Fruit fly (Drosophila melanogaster) whole organism, embryonic: Measurements from ENCODE around the gene CG33664.

Experiments
- CG12155 ChIP-seq: fragments of 200-800 bp; sonication (Bioruptor generic); optimal IDR thresholded peaks from 3 replicates; lab custom pipeline; 2016; ENCODE audit warnings: missing biosample characterization, missing genetic modification characterization
- CG12219 ChIP-seq: fragments of 200-800 bp; sonication (Bioruptor generic); optimal IDR thresholded peaks from 3 replicates; lab custom pipeline; 2018; ENCODE audit warnings: missing biosample characterization, mild to moderate bottlenecking, missing genetic modification characterization
- CG13424 ChIP-seq: fragments of 200-800 bp; sonication (Bioruptor generic); optimal IDR thresholded peaks from 2 replicates; lab custom pipeline; 2019; ENCODE audit warnings: missing biosample characterization, mild to moderate bottlenecking, missing genetic modification characterization, moderate library complexity
- CG13624 ChIP-seq: fragments of 200-800 bp; sonication (Bioruptor generic); optimal IDR thresholded peaks from 2 replicates; lab custom pipeline; 2016; ENCODE audit warnings: missing biosample characterization, missing genetic modification characterization
- CG17385 ChIP-seq: fragments of 200-800 bp; sonication (Bioruptor generic); optimal IDR thresholded peaks from 3 replicates; lab custom pipeline; 2018; ENCODE audit warnings: missing biosample characterization, mild to moderate bottlenecking, missing genetic modification characterization
- CG18476 ChIP-seq: fragments of 200-800 bp; sonication (Bioruptor generic); optimal IDR thresholded peaks from 2 replicates; lab custom pipeline; 2016; ENCODE audit warnings: missing biosample characterization, mild to moderate bottlenecking, missing genetic modification characterization
- CG2712 ChIP-seq: fragments of 200-800 bp; optimal IDR thresholded peaks from 3 replicates; lab custom pipeline; 2019; ENCODE audit warnings: missing biosample characterization, mild to moderate bottlenecking, missing genetic modification characterization, moderate library complexity
- CG30020 ChIP-seq: fragments of 200-800 bp; optimal IDR thresholded peaks from 2 replicates; lab custom pipeline; 2019; ENCODE audit warnings: missing biosample characterization, mild to moderate bottlenecking, missing genetic modification characterization, moderate library complexity
- CG3281 ChIP-seq: fragments of 200-800 bp; sonication (Bioruptor generic); optimal IDR thresholded peaks from 3 replicates; lab custom pipeline; 2017; ENCODE audit warnings: missing biosample characterization, mild to moderate bottlenecking, missing genetic modification characterization
- CG3726 ChIP-seq: fragments of 200-800 bp; sonication (Bioruptor generic); IDR thresholded peaks from 3 replicates; pipeline ENCODE4, ENCODE4 v1.3.6; 2022; ENCODE audit warnings: missing biosample characterization, missing genetic modification characterization
- CG7271 ChIP-seq: fragments of 200-800 bp; sonication (Bioruptor generic); optimal IDR thresholded peaks from 2 replicates; lab custom pipeline; 2018; ENCODE audit warnings: missing biosample characterization, mild to moderate bottlenecking, missing genetic modification characterization, moderate library complexity
- CG8388 ChIP-seq: fragments of 200-800 bp; sonication (Bioruptor generic); optimal IDR thresholded peaks from 2 replicates; lab custom pipeline; 2019; ENCODE audit warnings: missing biosample characterization, mild to moderate bottlenecking, missing genetic modification characterization, moderate library complexity
- CG9215 ChIP-seq: fragments of 200-800 bp; sonication (Bioruptor generic); IDR thresholded peaks from 2 replicates; pipeline ENCODE4 v1.3.6; 2022; ENCODE audit warnings: missing biosample characterization, missing genetic modification characterization
- CoRest ChIP-seq: fragments of 200-800 bp; sonication (Bioruptor generic); optimal IDR thresholded peaks from 3 replicates; lab custom pipeline; 2018; ENCODE audit warnings: missing biosample characterization, mild to moderate bottlenecking, missing genetic modification characterization, moderate library complexity
- Dbx ChIP-seq: fragments of 200-800 bp; sonication (Bioruptor generic); IDR thresholded peaks from 3 replicates; pipeline ENCODE4 v1.3.6; 2022; ENCODE audit warnings: missing biosample characterization, missing genetic modification characterization
- Deaf1 ChIP-seq: fragments of 200-800 bp; optimal IDR thresholded peaks from 3 replicates; lab custom pipeline; 2019; ENCODE audit warnings: missing biosample characterization, mild to moderate bottlenecking, missing genetic modification characterization, moderate library complexity
- Dip3 ChIP-seq: fragments of 200-800 bp; sonication (Bioruptor generic); optimal IDR thresholded peaks from 3 replicates; lab custom pipeline; 2016; ENCODE audit warnings: missing biosample characterization, missing genetic modification characterization
- Eip74EF ChIP-seq, 2 experiments: fragments of 200-800 bp in 1 of 2; fragments of >200 bp in 1 of 2; sonication (Bioruptor generic) in 1 of 2; optimal IDR thresholded peaks; 2 replicates each; lab custom pipeline; 2017 to 2019; ENCODE audit warnings: missing biosample characterization in 2 of 2, missing genetic modification characterization in 2 of 2, mild to moderate bottlenecking in 1 of 2, moderate library complexity in 1 of 2
- Fer1 ChIP-seq: fragments of 200-800 bp; sonication (Bioruptor generic); optimal IDR thresholded peaks from 2 replicates; lab custom pipeline; 2017; ENCODE audit warnings: missing biosample characterization, mild to moderate bottlenecking, missing genetic modification characterization
- Fer3 ChIP-seq: fragments of 200-800 bp; sonication (Bioruptor generic); optimal IDR thresholded peaks from 2 replicates; lab custom pipeline; 2018; ENCODE audit warnings: missing biosample characterization, mild to moderate bottlenecking, missing genetic modification characterization, moderate library complexity
- Hmr ChIP-seq: fragments of 200-800 bp; sonication (Bioruptor generic); optimal IDR thresholded peaks from 3 replicates; lab custom pipeline; 2017; ENCODE audit warnings: mild to moderate bottlenecking, missing biosample characterization, missing genetic modification reagents, missing genetic modification characterization
- Jarid2 ChIP-seq: fragments of 200-800 bp; sonication (Bioruptor generic); optimal IDR thresholded peaks from 3 replicates; lab custom pipeline; 2017; ENCODE audit warnings: mild to moderate bottlenecking, missing biosample characterization, missing genetic modification reagents, missing genetic modification characterization
- Lhr ChIP-seq: fragments of 200-800 bp; sonication (Bioruptor generic); optimal IDR thresholded peaks from 3 replicates; lab custom pipeline; 2017; ENCODE audit warnings: mild to moderate bottlenecking, missing biosample characterization, missing genetic modification reagents, missing genetic modification characterization
- Nf-YC ChIP-seq: fragments of 200-800 bp; optimal IDR thresholded peaks from 3 replicates; lab custom pipeline; 2019; ENCODE audit warnings: missing biosample characterization, mild to moderate bottlenecking, missing genetic modification characterization, moderate library complexity
- PHDP ChIP-seq: fragments of 200-800 bp; sonication (Bioruptor generic); optimal IDR thresholded peaks from 3 replicates; lab custom pipeline; 2018; ENCODE audit warnings: missing biosample characterization, mild to moderate bottlenecking, missing genetic modification characterization, moderate library complexity
- Taf1 ChIP-seq: fragments of 200-800 bp; sonication (Bioruptor generic); IDR thresholded peaks from 2 replicates; pipeline ENCODE4 v1.3.6; 2022; ENCODE audit warnings: missing biosample characterization, missing genetic modification characterization
- Xrp1 ChIP-seq: fragments of 200-800 bp; sonication (Bioruptor generic); IDR thresholded peaks from 2 replicates; pipeline ENCODE4 v1.3.6; 2022; ENCODE audit warnings: missing biosample characterization, missing genetic modification characterization
- bbx ChIP-seq: fragments of 200-800 bp; sonication (Bioruptor generic); IDR thresholded peaks from 2 replicates; pipeline ENCODE4 v1.3.6; 2022; ENCODE audit warnings: missing biosample characterization, missing genetic modification characterization; ENCODE audit not compliant: partially characterized antibody
- caup ChIP-seq: fragments of 200-800 bp; sonication (Bioruptor generic); optimal IDR thresholded peaks from 3 replicates; lab custom pipeline; 2017; ENCODE audit warnings: missing biosample characterization, mild to moderate bottlenecking, missing genetic modification characterization, moderate library complexity; ENCODE audit not compliant: severe bottlenecking
- chm ChIP-seq: fragments of 200-800 bp; sonication (Bioruptor generic); IDR thresholded peaks from 2 replicates; pipeline ENCODE4 v1.3.6; 2022; ENCODE audit warnings: missing biosample characterization, missing genetic modification characterization
- croc ChIP-seq: fragments of 200-800 bp; sonication (Bioruptor generic); conservative IDR thresholded peaks from 3 replicates; pipeline ENCODE4 v1.3.6; 2022; ENCODE audit warnings: missing biosample characterization, missing genetic modification characterization
- fd3F ChIP-seq: fragments of 200-800 bp; sonication (Bioruptor generic); optimal IDR thresholded peaks from 2 replicates; lab custom pipeline; 2018; ENCODE audit warnings: missing biosample characterization, mild to moderate bottlenecking, missing genetic modification characterization, moderate library complexity
- lov ChIP-seq, 2 experiments: fragments of 200-800 bp in 1 of 2; fragments of >200 bp in 1 of 2; sonication (Bioruptor generic) in 1 of 2; IDR thresholded peaks in 1 of 2; optimal IDR thresholded peaks in 1 of 2; 2 replicates in 1 of 2; 3 replicates in 1 of 2; pipeline versions ENCODE4 v1.3.6 to Lab custom; 2017 to 2022; ENCODE audit warnings: missing biosample characterization in 1 of 2, missing genetic modification characterization in 1 of 2
- nerfin-1 ChIP-seq: fragments of 200-800 bp; sonication (Bioruptor generic); optimal IDR thresholded peaks from 3 replicates; lab custom pipeline; 2019; ENCODE audit warnings: missing biosample characterization, mild to moderate bottlenecking, missing genetic modification characterization, moderate library complexity
- oc ChIP-seq: fragments of 200-800 bp; sonication (Bioruptor generic); optimal IDR thresholded peaks from 2 replicates; lab custom pipeline; 2018; ENCODE audit warnings: missing biosample characterization, mild to moderate bottlenecking, missing genetic modification characterization, moderate library complexity
- pb ChIP-seq: fragments of 200-800 bp; sonication (Bioruptor generic); optimal IDR thresholded peaks from 3 replicates; lab custom pipeline; 2016; ENCODE audit warnings: missing biosample characterization, missing genetic modification characterization
- peb ChIP-seq: fragments of 200-800 bp; sonication (Bioruptor generic); IDR thresholded peaks from 2 replicates; pipeline ENCODE4 v1.3.6; 2022; ENCODE audit warnings: missing biosample characterization, missing genetic modification characterization
- pzg ChIP-seq: fragments of 200-800 bp; sonication (Bioruptor generic); optimal IDR thresholded peaks from 3 replicates; lab custom pipeline; 2018; ENCODE audit warnings: missing biosample characterization, mild to moderate bottlenecking, missing genetic modification characterization, moderate library complexity
- repo ChIP-seq: fragments of 200-800 bp; sonication (Bioruptor generic); optimal IDR thresholded peaks from 2 replicates; lab custom pipeline; 2016; ENCODE audit warnings: missing biosample characterization, missing genetic modification characterization
- sens-2 ChIP-seq: fragments of 200-800 bp; sonication (Bioruptor generic); IDR thresholded peaks from 2 replicates; pipeline ENCODE4 v1.3.6; 2022; ENCODE audit warnings: missing biosample characterization, missing genetic modification characterization
- sob ChIP-seq: fragments of 200-800 bp; sonication (Bioruptor generic); IDR thresholded peaks from 2 replicates; pipeline ENCODE4 v1.3.6; 2022; ENCODE audit warnings: missing biosample characterization, missing genetic modification characterization
- sug ChIP-seq: fragments of 200-800 bp; optimal IDR thresholded peaks from 2 replicates; lab custom pipeline; 2019; ENCODE audit warnings: missing biosample characterization, mild to moderate bottlenecking, missing genetic modification characterization, moderate library complexity
- tio ChIP-seq: fragments of 200-800 bp; sonication (Bioruptor generic); optimal IDR thresholded peaks from 2 replicates; lab custom pipeline; 2017; ENCODE audit warnings: missing biosample characterization, missing genetic modification characterization, inconsistent platforms
- twi ChIP-seq: fragments of 200-800 bp; optimal IDR thresholded peaks from 2 replicates; lab custom pipeline; 2019; ENCODE audit warnings: missing biosample characterization, mild to moderate bottlenecking, missing genetic modification characterization, moderate library complexity
- unc-4 ChIP-seq: fragments of 200-800 bp; sonication (Bioruptor generic); IDR thresholded peaks from 2 replicates; pipeline ENCODE4 v1.3.6; 2022; ENCODE audit warnings: missing biosample characterization, missing genetic modification characterization; ENCODE audit not compliant: partially characterized antibody
- unpg ChIP-seq: fragments of 200-800 bp; sonication (Bioruptor generic); optimal IDR thresholded peaks from 3 replicates; lab custom pipeline; 2018; ENCODE audit warnings: missing biosample characterization, mild to moderate bottlenecking, missing genetic modification characterization, moderate library complexity
- z ChIP-seq: fragments of 200-800 bp; sonication (Bioruptor generic); IDR thresholded peaks from 3 replicates; pipeline ENCODE4 v1.3.6; 2022; ENCODE audit warnings: missing biosample characterization, missing genetic modification characterization
- zfh1 ChIP-seq: fragments of 200-800 bp; sonication (Bioruptor generic); IDR thresholded peaks from 3 replicates; pipeline ENCODE4 v1.3.6; 2022; ENCODE audit warnings: missing biosample characterization, missing genetic modification characterization

CG33664 gene

DNA sequence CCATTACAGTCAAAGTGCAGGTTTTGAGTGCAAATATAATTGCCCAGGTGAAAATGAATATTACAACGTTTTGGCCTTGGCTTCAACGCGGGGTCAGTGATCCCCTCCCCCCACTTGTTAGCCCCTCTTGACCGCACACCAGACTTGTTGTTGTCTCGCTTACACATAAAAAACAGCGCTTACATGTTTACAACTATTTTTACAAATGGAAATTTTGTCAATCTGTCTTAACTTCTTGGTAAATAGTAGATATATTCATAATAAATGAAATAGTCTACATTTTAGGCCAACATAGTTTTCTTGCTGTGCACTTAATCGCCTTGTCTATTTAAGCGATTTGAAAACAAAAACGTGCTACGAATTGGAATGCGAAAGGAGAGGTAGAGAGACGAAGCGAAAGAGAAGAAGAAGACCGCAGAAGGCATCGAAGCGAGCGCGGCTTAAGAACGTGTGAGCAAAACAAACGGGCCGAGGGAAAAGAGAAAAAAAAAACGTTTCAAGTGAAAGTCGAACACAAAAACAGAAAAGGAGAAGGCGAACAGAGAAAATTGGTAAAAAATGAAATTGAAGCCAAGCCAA lies 44.0 kb upstream of the CG33664 start:
- TF ChIP-seq CG8388 (GFP tag; lab: Kevin White, UChicago) (peak; percentile 48), pzg (GFP tag; lab: Kevin White, UChicago) (no peak), unc-4 (GFP tag; lab: Robert Waterston, UW) (no peak), fd3F (GFP tag; lab: Kevin White, UChicago) (peak; percentile 20), Deaf1 (tag; lab: Kevin White, UChicago) (peak; percentile 15), CG30020 (tag; lab: Kevin White, UChicago) (no peak), z (GFP tag; lab: Robert Waterston, UW) (no peak), Hmr (peak; percentile 13), peb (GFP tag; lab: Robert Waterston, UW) (0 out of 2 replicates have a peak, but pooled peaks have one; percentile 18), Dip3 (GFP tag; lab: Kevin White, UChicago) (peak; percentile 51), CG18476 (GFP tag; lab: Kevin White, UChicago) (peak; percentile 29), zfh1 (GFP tag; lab: Robert Waterston, UW) (peak; percentile 73), Fer1 (peak; percentile 29), Nf-YC (tag; lab: Kevin White, UChicago) (no peak), Dbx (peak; percentile 55; the same call in 1 of the 3 replicates), sug (tag; lab: Kevin White, UChicago) (no peak), caup (peak; percentile 61), Jarid2 (GFP tag; lab: Kevin White, UChicago) (peak; percentile 8), oc (peak; percentile 96), sob (GFP tag; lab: Robert Waterston, UW) (peak; percentile 47; the same call in 1 of the 2 replicates), CG7271 (no peak), CG17385 (GFP tag; lab: Kevin White, UChicago) (peak; percentile 36), CG9215 (GFP tag; lab: Robert Waterston, UW) (peak; percentile 46), CG13424 (tag; lab: Kevin White, UChicago) (peak; percentile 65), nerfin-1 (tag; lab: Kevin White, UChicago) (no peak), repo (GFP tag; lab: Kevin White, UChicago) (no peak), lov (optimal IDR thresholded peaks at IDR 0.05; lab: Kevin White, UChicago) (no peak), lov (GFP tag; IDR thresholded peaks at IDR 0.05; lab: Robert Waterston, UW) (no peak), CG13624 (peak; percentile 22), CG3726 (GFP tag; lab: Robert Waterston, UW) (0 out of 3 replicates have a peak, but pooled peaks have one; percentile 37), chm (GFP tag; lab: Robert Waterston, UW) (peak; percentile 44; the same call in 1 of the 2 replicates), croc (GFP tag; lab: Robert Waterston, UW) (peak; percentile 28; the same call in 2 of the 3 replicates), tio (GFP tag; lab: Kevin White, UChicago) (peak; percentile 5), Lhr (GFP tag; lab: Kevin White, UChicago) (no peak), CG12155 (GFP tag; lab: Kevin White, UChicago) (peak; percentile 19), CG2712 (tag; lab: Kevin White, UChicago) (peak; percentile 66), CoRest (peak; percentile 22), pb (GFP tag; lab: Kevin White, UChicago) (peak; percentile 28), CG3281 (GFP tag; lab: Kevin White, UChicago) (peak; percentile 39), CG12219 (peak; percentile 26), Xrp1 (GFP tag; lab: Robert Waterston, UW) (peak; percentile 75), twi (tag; lab: Kevin White, UChicago) (no peak), sens-2 (GFP tag; lab: Robert Waterston, UW) (peak; percentile 43; the same call in 1 of the 2 replicates), PHDP (tag; lab: Kevin White, UChicago) (peak; percentile 50), unpg (GFP tag; lab: Kevin White, UChicago) (peak; percentile 62), Fer3 (tag; lab: Kevin White, UChicago) (peak; percentile 57), bbx (GFP tag; lab: Robert Waterston, UW) (no peak), Eip74EF (GFP tag; optimal IDR thresholded peaks at IDR 0.05; lab: Kevin White, UChicago) (peak in 1 of 2 experiments; percentile 39), Taf1 (GFP tag; lab: Robert Waterston, UW) (no peak)
